Fruit fly (Drosophila melanogaster) whole organism, embryonic: ENCODE results near the gene CG1632.

Source experiments
- Atf6 ChIP-seq: fragments of 200-800 bp; sonication (Bioruptor generic); IDR thresholded peaks from 2 replicates; pipeline ENCODE4 v1.3.6; 2022; ENCODE audit warnings: missing biosample characterization, missing genetic modification characterization
- CG10274 ChIP-seq: fragments of 200-800 bp; sonication (Bioruptor generic); optimal IDR thresholded peaks from 3 replicates; lab custom pipeline; 2017; ENCODE audit warnings: missing biosample characterization, mild to moderate bottlenecking, missing genetic modification characterization
- CG12299 ChIP-seq: fragments of 200-800 bp; sonication (Bioruptor generic); optimal IDR thresholded peaks from 2 replicates; lab custom pipeline; 2018; ENCODE audit warnings: missing biosample characterization, mild to moderate bottlenecking, missing genetic modification characterization
- CG17361 ChIP-seq: fragments of 200-800 bp; sonication (Bioruptor generic); IDR thresholded peaks from 3 replicates; pipeline ENCODE4 v1.3.6; 2022; ENCODE audit warnings: missing biosample characterization, missing genetic modification characterization
- CG17568 ChIP-seq: fragments of 200-800 bp; sonication (Bioruptor generic); optimal IDR thresholded peaks from 2 replicates; lab custom pipeline; 2018; ENCODE audit warnings: missing biosample characterization, mild to moderate bottlenecking, missing genetic modification characterization, moderate library complexity
- CG2678 ChIP-seq: fragments of 200-800 bp; sonication (Bioruptor generic); optimal IDR thresholded peaks from 3 replicates; lab custom pipeline; 2019; ENCODE audit warnings: missing biosample characterization, mild to moderate bottlenecking, missing genetic modification characterization, moderate library complexity
- CG33213 ChIP-seq: fragments of 200-800 bp; sonication (Bioruptor generic); optimal IDR thresholded peaks from 3 replicates; lab custom pipeline; 2016; ENCODE audit warnings: missing biosample characterization, missing genetic modification characterization
- CG4854 ChIP-seq: fragments of 200-800 bp; sonication (Bioruptor generic); optimal IDR thresholded peaks from 2 replicates; lab custom pipeline; 2016; ENCODE audit warnings: missing biosample characterization, missing genetic modification characterization, inconsistent platforms
- CG5180 ChIP-seq: fragments of 200-800 bp; sonication (Bioruptor generic); optimal IDR thresholded peaks from 3 replicates; lab custom pipeline; 2017; ENCODE audit warnings: missing biosample characterization, missing genetic modification characterization, mild to moderate bottlenecking, moderate library complexity, missing genetic modification reagents
- CG6254 ChIP-seq: fragments of 200-800 bp; sonication (Bioruptor generic); optimal IDR thresholded peaks from 3 replicates; lab custom pipeline; 2017; ENCODE audit warnings: mild to moderate bottlenecking, missing biosample characterization, missing genetic modification reagents, missing genetic modification characterization
- CG6854 ChIP-seq: fragments of 200-800 bp; sonication (Bioruptor generic); optimal IDR thresholded peaks from 3 replicates; lab custom pipeline; 2017; ENCODE audit warnings: missing biosample characterization, mild to moderate bottlenecking, missing genetic modification characterization
- CG7271 ChIP-seq: fragments of 200-800 bp; sonication (Bioruptor generic); optimal IDR thresholded peaks from 2 replicates; lab custom pipeline; 2018; ENCODE audit warnings: missing biosample characterization, mild to moderate bottlenecking, missing genetic modification characterization, moderate library complexity
- CG7556 ChIP-seq: fragments of 200-800 bp; sonication (Bioruptor generic); optimal IDR thresholded peaks from 2 replicates; lab custom pipeline; 2017; ENCODE audit warnings: missing biosample characterization, mild to moderate bottlenecking, missing genetic modification characterization
- CG8089 ChIP-seq: fragments of 200-800 bp; sonication (Bioruptor generic); optimal IDR thresholded peaks from 3 replicates; lab custom pipeline; 2016; ENCODE audit warnings: missing biosample characterization, missing genetic modification characterization
- CHES-1-like ChIP-seq: fragments of 200-800 bp; sonication (Bioruptor generic); optimal IDR thresholded peaks from 2 replicates; lab custom pipeline; 2016; ENCODE audit warnings: missing biosample characterization, missing genetic modification characterization
- CTCF ChIP-seq: fragments of 200-800 bp; sonication (Bioruptor generic); optimal IDR thresholded peaks from 2 replicates; lab custom pipeline; 2017; ENCODE audit warnings: missing biosample characterization, mild to moderate bottlenecking, missing genetic modification characterization, moderate library complexity
- Dek ChIP-seq: fragments of 200-800 bp; sonication (Bioruptor generic); optimal IDR thresholded peaks from 3 replicates; lab custom pipeline; 2019; ENCODE audit warnings: missing biosample characterization, mild to moderate bottlenecking, missing genetic modification characterization, moderate library complexity
- Dip3 ChIP-seq: fragments of 200-800 bp; sonication (Bioruptor generic); optimal IDR thresholded peaks from 3 replicates; lab custom pipeline; 2016; ENCODE audit warnings: missing biosample characterization, missing genetic modification characterization
- Elba2 ChIP-seq: fragments of 200-800 bp; sonication (Bioruptor generic); optimal IDR thresholded peaks from 3 replicates; lab custom pipeline; 2016; ENCODE audit warnings: missing biosample characterization, missing genetic modification characterization
- MBD-R2 ChIP-seq: fragments of 200-800 bp; sonication (Bioruptor generic); IDR thresholded peaks from 2 replicates; pipeline ENCODE4 v1.3.6; 2022; ENCODE audit warnings: missing biosample characterization, missing genetic modification characterization
- Max ChIP-seq: fragments of 200-800 bp; sonication (Bioruptor generic); optimal IDR thresholded peaks from 2 replicates; lab custom pipeline; 2016; ENCODE audit warnings: missing biosample characterization, mild to moderate bottlenecking, missing genetic modification characterization
- NFAT ChIP-seq: fragments of 200-800 bp; sonication (Bioruptor generic); IDR thresholded peaks from 2 replicates; pipeline ENCODE4 v1.3.6; 2022; ENCODE audit warnings: missing biosample characterization, missing genetic modification characterization
- Ptx1 ChIP-seq: fragments of 200-800 bp; sonication (Bioruptor generic); IDR thresholded peaks from 2 replicates; pipeline ENCODE4 v1.3.6; 2022; ENCODE audit warnings: missing biosample characterization, missing genetic modification characterization
- Ravus ChIP-seq: fragments of 200-800 bp; sonication (Bioruptor generic); IDR thresholded peaks from 2 replicates; pipeline ENCODE4 v1.3.6; 2022; ENCODE audit warnings: missing biosample characterization, missing genetic modification characterization
- Side ChIP-seq: fragments of 200-800 bp; sonication (Bioruptor generic); optimal IDR thresholded peaks from 2 replicates; lab custom pipeline; 2016; ENCODE audit warnings: missing biosample characterization, missing genetic modification characterization
- Sin3A ChIP-seq: fragments of >200 bp; optimal IDR thresholded peaks from 2 replicates; lab custom pipeline; 2018
- Vsx1 ChIP-seq: fragments of 200-800 bp; sonication (Bioruptor generic); optimal IDR thresholded peaks from 2 replicates; lab custom pipeline; 2017; ENCODE audit warnings: missing biosample characterization, mild to moderate bottlenecking, missing genetic modification characterization, missing genetic modification reagents
- aop ChIP-seq: fragments of 200-800 bp; sonication (Bioruptor generic); IDR thresholded peaks from 2 replicates; pipeline ENCODE4 v1.3.6; 2022; ENCODE audit warnings: missing biosample characterization, missing genetic modification characterization
- ash1 ChIP-seq: fragments of 200-800 bp; sonication (Bioruptor generic); optimal IDR thresholded peaks from 2 replicates; lab custom pipeline; 2018; ENCODE audit warnings: missing biosample characterization, mild to moderate bottlenecking, missing genetic modification characterization
- az2 ChIP-seq: fragments of 200-800 bp; sonication (Bioruptor generic); optimal IDR thresholded peaks from 3 replicates; lab custom pipeline; 2016; ENCODE audit warnings: missing biosample characterization, missing genetic modification characterization
- chif ChIP-seq, 2 experiments: fragments of 200-800 bp; sonication (Bioruptor generic); optimal IDR thresholded peaks; 3 replicates each; lab custom pipeline; 2016; ENCODE audit warnings: missing biosample characterization in 2 of 2, missing genetic modification characterization in 2 of 2
- crol ChIP-seq: fragments of 200-800 bp; sonication (Bioruptor generic); IDR thresholded peaks from 2 replicates; pipeline ENCODE4 v1.3.6; 2022; ENCODE audit warnings: missing biosample characterization, missing genetic modification characterization
- da ChIP-seq: fragments of 200-800 bp; sonication (Bioruptor generic); optimal IDR thresholded peaks from 2 replicates; lab custom pipeline; 2016; ENCODE audit warnings: missing biosample characterization, missing genetic modification characterization
- dmrt11E ChIP-seq: fragments of 200-800 bp; sonication (Bioruptor generic); optimal IDR thresholded peaks from 3 replicates; lab custom pipeline; 2018; ENCODE audit warnings: missing biosample characterization, mild to moderate bottlenecking, missing genetic modification characterization, moderate library complexity
- exex ChIP-seq: fragments of 200-800 bp; sonication (Bioruptor generic); optimal IDR thresholded peaks from 4 replicates; lab custom pipeline; 2018; ENCODE audit warnings: missing biosample characterization, mild to moderate bottlenecking, missing genetic modification characterization, moderate library complexity
- fd3F ChIP-seq: fragments of 200-800 bp; sonication (Bioruptor generic); optimal IDR thresholded peaks from 2 replicates; lab custom pipeline; 2018; ENCODE audit warnings: missing biosample characterization, mild to moderate bottlenecking, missing genetic modification characterization, moderate library complexity
- gcm2 ChIP-seq: fragments of 200-800 bp; sonication (Bioruptor generic); optimal IDR thresholded peaks from 2 replicates; lab custom pipeline; 2016; ENCODE audit warnings: missing biosample characterization, missing genetic modification characterization
- gsb-n ChIP-seq: fragments of 200-800 bp; sonication (Bioruptor generic); optimal IDR thresholded peaks from 3 replicates; lab custom pipeline; 2018; ENCODE audit warnings: missing biosample characterization, mild to moderate bottlenecking, missing genetic modification characterization
- hkb ChIP-seq, 2 experiments: fragments of 200-800 bp in 1 of 2; fragments of >200 bp in 1 of 2; sonication (Bioruptor generic) in 1 of 2; IDR thresholded peaks in 1 of 2; optimal IDR thresholded peaks in 1 of 2; 2 replicates each; pipeline versions ENCODE4 v1.3.6 to Lab custom; 2017 to 2022; ENCODE audit warnings: missing biosample characterization in 1 of 2, missing genetic modification characterization in 1 of 2
- hth ChIP-seq: fragments of >200 bp; optimal IDR thresholded peaks from 2 replicates; lab custom pipeline; 2017; ENCODE audit warnings: inconsistent platforms
- jing ChIP-seq: fragments of 200-800 bp; sonication (Bioruptor generic); optimal IDR thresholded peaks from 2 replicates; lab custom pipeline; 2018; ENCODE audit warnings: missing biosample characterization, mild to moderate bottlenecking, missing genetic modification characterization
- mam ChIP-seq: fragments of 200-800 bp; sonication (Bioruptor generic); optimal IDR thresholded peaks from 3 replicates; lab custom pipeline; 2016; ENCODE audit warnings: missing biosample characterization, missing genetic modification characterization
- odd ChIP-seq: fragments of 200-800 bp; sonication (Bioruptor generic); optimal IDR thresholded peaks from 2 replicates; lab custom pipeline; 2017; ENCODE audit warnings: missing biosample characterization, mild to moderate bottlenecking, missing genetic modification characterization
- onecut ChIP-seq: fragments of 200-800 bp; sonication (Bioruptor generic); IDR thresholded peaks from 2 replicates; pipeline ENCODE4 v1.3.6; 2022; ENCODE audit warnings: missing biosample characterization, missing genetic modification characterization
- pzg ChIP-seq: fragments of 200-800 bp; sonication (Bioruptor generic); optimal IDR thresholded peaks from 3 replicates; lab custom pipeline; 2018; ENCODE audit warnings: missing biosample characterization, mild to moderate bottlenecking, missing genetic modification characterization, moderate library complexity
- slbo ChIP-seq: fragments of 200-800 bp; sonication (Bioruptor generic); IDR thresholded peaks from 2 replicates; pipeline ENCODE4 v1.3.6; 2022; ENCODE audit warnings: missing biosample characterization, missing genetic modification characterization
- sug ChIP-seq: fragments of 200-800 bp; optimal IDR thresholded peaks from 2 replicates; lab custom pipeline; 2019; ENCODE audit warnings: missing biosample characterization, mild to moderate bottlenecking, missing genetic modification characterization, moderate library complexity
- trh ChIP-seq: fragments of 200-800 bp; sonication (Bioruptor generic); optimal IDR thresholded peaks from 2 replicates; lab custom pipeline; 2016; ENCODE audit warnings: missing biosample characterization, missing genetic modification characterization
- ttk ChIP-seq: fragments of 200-800 bp; sonication (Bioruptor generic); IDR thresholded peaks from 2 replicates; pipeline ENCODE4 v2.1.2; 2022; ENCODE audit warnings: missing biosample characterization, missing genetic modification characterization
- tx ChIP-seq: fragments of 200-800 bp; sonication (Bioruptor generic); optimal IDR thresholded peaks from 2 replicates; lab custom pipeline; 2016; ENCODE audit warnings: missing biosample characterization, missing genetic modification characterization
- vnd ChIP-seq: fragments of 200-800 bp; sonication (Bioruptor generic); IDR thresholded peaks from 3 replicates; pipeline ENCODE4 v1.3.6; 2022; ENCODE audit warnings: missing biosample characterization, missing genetic modification characterization; ENCODE audit not compliant: partially characterized antibody
- zen ChIP-seq: fragments of 200-800 bp; sonication (Bioruptor generic); optimal IDR thresholded peaks from 3 replicates; lab custom pipeline; 2018; ENCODE audit warnings: missing biosample characterization, mild to moderate bottlenecking, missing genetic modification characterization, moderate library complexity

The CG1632 gene

DNA sequence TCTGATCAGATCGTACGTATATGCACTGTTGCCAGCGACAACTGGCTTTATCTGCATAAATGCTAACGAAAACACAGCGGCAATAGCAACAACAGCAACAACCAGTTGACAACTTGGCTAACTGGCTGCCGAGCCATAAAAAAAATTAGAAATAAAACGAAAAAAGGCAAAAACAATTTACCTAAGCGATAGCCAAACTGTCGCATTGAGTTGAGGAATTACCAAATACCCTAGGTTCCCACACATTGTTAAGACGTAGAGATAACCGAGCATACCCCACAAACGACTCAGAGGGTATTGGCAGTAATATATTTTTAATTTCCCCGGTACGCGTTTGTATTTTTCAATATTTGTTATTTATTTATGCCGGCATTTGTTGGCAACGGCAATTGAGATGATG, 19.3 kb upstream of the CG1632 start (continued):
- TF ChIP-seq Atf6 (GFP tag; lab: Robert Waterston, UW) = 0 out of 2 replicates have a peak, but pooled peaks have one; percentile 45
- no peak for TF ChIP-seq ttk (GFP tag; lab: Robert Waterston, UW)
- TF ChIP-seq NFAT (GFP tag; lab: Robert Waterston, UW) = peak; percentile 37; the same call in 1 of the 2 replicates
- TF ChIP-seq CG5180 (GFP tag; lab: Kevin White, UChicago) = no peak
- no peak for TF ChIP-seq crol (GFP tag; lab: Robert Waterston, UW)
- no peak for TF ChIP-seq CG6254 (GFP tag; lab: Kevin White, UChicago)
- peak; percentile 21 for TF ChIP-seq CG17568 (GFP tag; lab: Kevin White, UChicago)
- TF ChIP-seq CG12299 (tag; lab: Kevin White, UChicago) = no peak
- TF ChIP-seq vnd (GFP tag; lab: Robert Waterston, UW) = no peak
- TF ChIP-seq slbo (GFP tag; lab: Robert Waterston, UW) = peak; percentile 65
- TF ChIP-seq CG4854 (GFP tag; lab: Kevin White, UChicago) = peak; percentile 0
- no peak for TF ChIP-seq Max (GFP tag; lab: Kevin White, UChicago)
- TF ChIP-seq sug (tag; lab: Kevin White, UChicago) = peak; percentile 26
- TF ChIP-seq gsb-n (tag; lab: Kevin White, UChicago) = no peak
- TF ChIP-seq CG33213 (GFP tag; lab: Kevin White, UChicago) = no peak
- peak; percentile 29 for TF ChIP-seq Dip3 (GFP tag; lab: Kevin White, UChicago)
- peak; percentile 66 for TF ChIP-seq mam (GFP tag; lab: Kevin White, UChicago)
- TF ChIP-seq dmrt11E (tag; lab: Kevin White, UChicago) = no peak
- no peak for TF ChIP-seq Sin3A (lab: Kevin White, UChicago)
- no peak for TF ChIP-seq Vsx1 (GFP tag; lab: Kevin White, UChicago)
- TF ChIP-seq ash1 = no peak
- TF ChIP-seq Dek (tag; lab: Kevin White, UChicago) = peak; percentile 9
- no peak for TF ChIP-seq Ptx1 (GFP tag; lab: Robert Waterston, UW)
- no peak for TF ChIP-seq odd (GFP tag; lab: Kevin White, UChicago)
- TF ChIP-seq CHES-1-like (GFP tag; lab: Kevin White, UChicago) = peak; percentile 26
- no peak for TF ChIP-seq zen
- TF ChIP-seq CG8089 (GFP tag; lab: Kevin White, UChicago) = no peak
- TF ChIP-seq jing (GFP tag; lab: Kevin White, UChicago) = no peak
- no peak for TF ChIP-seq hth (lab: Kevin White, UChicago)
- no peak for TF ChIP-seq da
- no peak for TF ChIP-seq trh (GFP tag; lab: Kevin White, UChicago)
- no peak for TF ChIP-seq CTCF
- no peak for TF ChIP-seq onecut (GFP tag; lab: Robert Waterston, UW)
- no peak for TF ChIP-seq pzg (GFP tag; lab: Kevin White, UChicago)
- no peak for TF ChIP-seq tx (GFP tag; lab: Kevin White, UChicago)
- TF ChIP-seq CG7556 = peak; percentile 21
- TF ChIP-seq gcm2 = no peak
- TF ChIP-seq az2 (GFP tag; lab: Kevin White, UChicago) = no peak
- TF ChIP-seq hkb (optimal IDR thresholded peaks at IDR 0.05; lab: Kevin White, UChicago) = no peak
- TF ChIP-seq hkb (GFP tag; IDR thresholded peaks at IDR 0.05; lab: Robert Waterston, UW) = 0 out of 2 replicates have a peak, but pooled peaks have one; percentile 16
- no peak for TF ChIP-seq CG6854
- TF ChIP-seq aop = no peak
- no peak for TF ChIP-seq CG17361
- no peak for TF ChIP-seq CG10274
- TF ChIP-seq MBD-R2 = peak; percentile 21; the same call in 1 of the 2 replicates
- no peak for TF ChIP-seq fd3F (GFP tag; lab: Kevin White, UChicago)
- no peak for TF ChIP-seq chif (GFP tag; optimal IDR thresholded peaks at IDR 0.05; lab: Kevin White, UChicago)
- no peak for TF ChIP-seq CG7271
- peak; percentile 48 for TF ChIP-seq CG2678
- TF ChIP-seq exex (tag; lab: Kevin White, UChicago) = peak; percentile 81
- no peak for TF ChIP-seq Ravus (GFP tag; lab: Robert Waterston, UW)
- TF ChIP-seq Elba2 (GFP tag; lab: Kevin White, UChicago) = no peak
- peak; percentile 10 for TF ChIP-seq Side (GFP tag; lab: Kevin White, UChicago)
